Fruit fly (Drosophila melanogaster) whole organism, embryonic: ENCODE measurements around the gene waw.

ENCODE experiments used
- Abd-B ChIP-seq: fragments of 200-800 bp; sonication (Bioruptor generic); optimal IDR thresholded peaks from 2 replicates; lab custom pipeline; 2018; ENCODE audit warnings: missing biosample characterization, mild to moderate bottlenecking, missing genetic modification characterization, moderate library complexity
- Bdp1 ChIP-seq: fragments of 200-800 bp; sonication (Bioruptor generic); optimal IDR thresholded peaks from 3 replicates; lab custom pipeline; 2016; ENCODE audit warnings: missing biosample characterization, missing genetic modification characterization
- CG12744 ChIP-seq: fragments of 200-800 bp; sonication (Bioruptor generic); optimal IDR thresholded peaks from 2 replicates; lab custom pipeline; 2016; ENCODE audit warnings: missing biosample characterization, missing genetic modification characterization
- CG14667 ChIP-seq: fragments of 200-800 bp; sonication (Bioruptor generic); IDR thresholded peaks from 2 replicates; pipeline ENCODE4 v1.3.6; 2022; ENCODE audit warnings: missing biosample characterization, missing genetic modification characterization
- CG14860 ChIP-seq: fragments of 200-800 bp; sonication (Bioruptor generic); IDR thresholded peaks from 3 replicates; pipeline ENCODE4 v1.3.6; 2022; ENCODE audit warnings: missing biosample characterization, missing genetic modification characterization; ENCODE audit not compliant: partially characterized antibody
- CG17568 ChIP-seq: fragments of 200-800 bp; sonication (Bioruptor generic); optimal IDR thresholded peaks from 2 replicates; lab custom pipeline; 2018; ENCODE audit warnings: missing biosample characterization, mild to moderate bottlenecking, missing genetic modification characterization, moderate library complexity
- CG17802 ChIP-seq: fragments of 200-800 bp; sonication (Bioruptor generic); optimal IDR thresholded peaks from 2 replicates; lab custom pipeline; 2018; ENCODE audit warnings: missing biosample characterization, mild to moderate bottlenecking, missing genetic modification characterization, moderate library complexity
- CG32767 ChIP-seq: fragments of 200-800 bp; sonication (Bioruptor generic); IDR thresholded peaks from 2 replicates; pipeline ENCODE4 v1.3.6; 2022; ENCODE audit warnings: missing biosample characterization, missing genetic modification characterization
- CG3995 ChIP-seq: fragments of 200-800 bp; sonication (Bioruptor generic); optimal IDR thresholded peaks from 3 replicates; lab custom pipeline; 2016; ENCODE audit warnings: missing biosample characterization, missing genetic modification characterization
- CG43689 ChIP-seq: fragments of 200-800 bp; sonication (Bioruptor generic); IDR thresholded peaks from 2 replicates; pipeline ENCODE4 v1.3.6; 2022; ENCODE audit warnings: missing biosample characterization, missing genetic modification characterization
- CG6654 ChIP-seq: fragments of 200-800 bp; sonication (Bioruptor generic); optimal IDR thresholded peaks from 2 replicates; lab custom pipeline; 2017; ENCODE audit warnings: missing biosample characterization, mild to moderate bottlenecking, missing genetic modification characterization
- CG6791 ChIP-seq: fragments of 200-800 bp; sonication (Bioruptor generic); IDR thresholded peaks from 3 replicates; pipeline ENCODE4 v1.3.6; 2022; ENCODE audit warnings: missing biosample characterization, missing genetic modification characterization; ENCODE audit not compliant: partially characterized antibody
- CG7357 ChIP-seq: fragments of 200-800 bp; sonication (Bioruptor generic); IDR thresholded peaks from 3 replicates; pipeline ENCODE4 v1.3.6; 2022; ENCODE audit warnings: missing biosample characterization, missing genetic modification characterization
- CG8388 ChIP-seq: fragments of 200-800 bp; sonication (Bioruptor generic); optimal IDR thresholded peaks from 2 replicates; lab custom pipeline; 2019; ENCODE audit warnings: missing biosample characterization, mild to moderate bottlenecking, missing genetic modification characterization, moderate library complexity
- CG9437 ChIP-seq: fragments of 200-800 bp; sonication (Bioruptor generic); optimal IDR thresholded peaks from 2 replicates; lab custom pipeline; 2018; ENCODE audit warnings: missing biosample characterization, mild to moderate bottlenecking, missing genetic modification characterization
- CG9817 ChIP-seq: fragments of 200-800 bp; sonication (Bioruptor generic); optimal IDR thresholded peaks from 2 replicates; lab custom pipeline; 2018; ENCODE audit warnings: missing biosample characterization, mild to moderate bottlenecking, missing genetic modification characterization, moderate library complexity
- CG9932 ChIP-seq: fragments of 200-800 bp; sonication (Bioruptor generic); IDR thresholded peaks from 2 replicates; pipeline ENCODE4 v1.3.6; 2022; ENCODE audit warnings: missing biosample characterization, missing genetic modification characterization
- CTCF ChIP-seq: fragments of 200-800 bp; sonication (Bioruptor generic); optimal IDR thresholded peaks from 2 replicates; lab custom pipeline; 2017; ENCODE audit warnings: missing biosample characterization, mild to moderate bottlenecking, missing genetic modification characterization, moderate library complexity
- CkIIα-i1 ChIP-seq: fragments of 200-800 bp; sonication (Bioruptor generic); IDR thresholded peaks from 2 replicates; pipeline ENCODE4 v1.3.6; 2022; ENCODE audit warnings: missing biosample characterization, missing genetic modification characterization
- CoRest ChIP-seq: fragments of 200-800 bp; sonication (Bioruptor generic); optimal IDR thresholded peaks from 3 replicates; lab custom pipeline; 2018; ENCODE audit warnings: missing biosample characterization, mild to moderate bottlenecking, missing genetic modification characterization, moderate library complexity
- Dip3 ChIP-seq: fragments of 200-800 bp; sonication (Bioruptor generic); optimal IDR thresholded peaks from 3 replicates; lab custom pipeline; 2016; ENCODE audit warnings: missing biosample characterization, missing genetic modification characterization
- Hand ChIP-seq: fragments of 200-800 bp; sonication (Bioruptor generic); optimal IDR thresholded peaks from 2 replicates; lab custom pipeline; 2017; ENCODE audit warnings: mild to moderate bottlenecking, missing biosample characterization, missing genetic modification reagents, missing genetic modification characterization
- Hr3 ChIP-seq: fragments of 200-800 bp; sonication (Bioruptor generic); optimal IDR thresholded peaks from 3 replicates; lab custom pipeline; 2016; ENCODE audit warnings: missing biosample characterization, missing genetic modification characterization
- Hr78 ChIP-seq, 2 experiments: fragments of 200-800 bp in 1 of 2; fragments of >200 bp in 1 of 2; sonication (Bioruptor generic) in 1 of 2; optimal IDR thresholded peaks; 2 replicates each; lab custom pipeline; 2017 to 2019; ENCODE audit warnings: missing biosample characterization in 2 of 2, missing genetic modification characterization in 2 of 2, mild to moderate bottlenecking in 1 of 2, moderate library complexity in 1 of 2
- MBD-R2 ChIP-seq: fragments of 200-800 bp; sonication (Bioruptor generic); IDR thresholded peaks from 2 replicates; pipeline ENCODE4 v1.3.6; 2022; ENCODE audit warnings: missing biosample characterization, missing genetic modification characterization
- Myb ChIP-seq: fragments of 200-800 bp; sonication (Bioruptor generic); optimal IDR thresholded peaks from 2 replicates; lab custom pipeline; 2016; ENCODE audit warnings: missing biosample characterization, missing genetic modification characterization
- NK7.1 ChIP-seq: fragments of 200-800 bp; sonication (Bioruptor generic); optimal IDR thresholded peaks from 3 replicates; lab custom pipeline; 2016; ENCODE audit warnings: missing biosample characterization, missing genetic modification characterization
- NfI ChIP-seq: fragments of 200-800 bp; sonication (Bioruptor generic); optimal IDR thresholded peaks from 3 replicates; lab custom pipeline; 2018; ENCODE audit warnings: missing biosample characterization, mild to moderate bottlenecking, missing genetic modification characterization, moderate library complexity
- Opbp ChIP-seq: fragments of 200-800 bp; sonication (Bioruptor generic); IDR thresholded peaks from 3 replicates; pipeline ENCODE4 v1.3.6; 2022; ENCODE audit warnings: missing biosample characterization, missing genetic modification characterization; ENCODE audit not compliant: partially characterized antibody
- Rx ChIP-seq: fragments of 200-800 bp; sonication (Bioruptor generic); IDR thresholded peaks from 2 replicates; pipeline ENCODE4 v1.3.6; 2022; ENCODE audit warnings: missing biosample characterization, missing genetic modification characterization
- Sry-δ ChIP-seq: fragments of 200-800 bp; sonication (Bioruptor generic); optimal IDR thresholded peaks from 2 replicates; lab custom pipeline; 2016; ENCODE audit warnings: missing biosample characterization, missing genetic modification characterization
- Vsx1 ChIP-seq: fragments of 200-800 bp; sonication (Bioruptor generic); optimal IDR thresholded peaks from 2 replicates; lab custom pipeline; 2017; ENCODE audit warnings: missing biosample characterization, mild to moderate bottlenecking, missing genetic modification characterization, missing genetic modification reagents
- ac ChIP-seq: fragments of 200-800 bp; sonication (Bioruptor generic); optimal IDR thresholded peaks from 3 replicates; lab custom pipeline; 2017; ENCODE audit warnings: missing biosample characterization, mild to moderate bottlenecking, missing genetic modification characterization
- bcd ChIP-seq: fragments of 200-800 bp; sonication (Bioruptor generic); optimal IDR thresholded peaks from 2 replicates; lab custom pipeline; 2017; ENCODE audit warnings: missing biosample characterization, mild to moderate bottlenecking, missing genetic modification characterization
- dmrt11E ChIP-seq: fragments of 200-800 bp; sonication (Bioruptor generic); optimal IDR thresholded peaks from 3 replicates; lab custom pipeline; 2018; ENCODE audit warnings: missing biosample characterization, mild to moderate bottlenecking, missing genetic modification characterization, moderate library complexity
- dpn ChIP-seq, 2 experiments: fragments of 200-800 bp; sonication (Bioruptor generic); optimal IDR thresholded peaks; 3 replicates each; lab custom pipeline; 2016; ENCODE audit warnings: missing biosample characterization in 2 of 2, missing genetic modification characterization in 2 of 2
- ems ChIP-seq: fragments of 200-800 bp; sonication (Bioruptor generic); optimal IDR thresholded peaks from 3 replicates; lab custom pipeline; 2016; ENCODE audit warnings: missing biosample characterization, missing genetic modification characterization
- esg ChIP-seq: fragments of 200-800 bp; sonication (Bioruptor generic); conservative IDR thresholded peaks from 2 replicates; pipeline ENCODE4 v1.3.6; 2022; ENCODE audit warnings: missing biosample characterization, missing genetic modification characterization
- ewg ChIP-seq: fragments of 200-800 bp; sonication (Bioruptor generic); optimal IDR thresholded peaks from 3 replicates; lab custom pipeline; 2017; ENCODE audit warnings: mild to moderate bottlenecking, missing biosample characterization, missing genetic modification reagents, missing genetic modification characterization
- ftz-f1 ChIP-seq: fragments of 200-800 bp; sonication (Bioruptor generic); optimal IDR thresholded peaks from 2 replicates; lab custom pipeline; 2016; ENCODE audit warnings: missing biosample characterization, missing genetic modification characterization
- grn ChIP-seq: fragments of 200-800 bp; sonication (Bioruptor generic); optimal IDR thresholded peaks from 3 replicates; lab custom pipeline; 2017; ENCODE audit warnings: missing biosample characterization, missing genetic modification characterization
- luna ChIP-seq: fragments of 200-800 bp; sonication (Bioruptor generic); optimal IDR thresholded peaks from 2 replicates; lab custom pipeline; 2016; ENCODE audit warnings: missing biosample characterization, missing genetic modification characterization
- mam ChIP-seq: fragments of 200-800 bp; sonication (Bioruptor generic); optimal IDR thresholded peaks from 3 replicates; lab custom pipeline; 2016; ENCODE audit warnings: missing biosample characterization, missing genetic modification characterization
- mirr ChIP-seq: fragments of 200-800 bp; sonication (Bioruptor generic); optimal IDR thresholded peaks from 3 replicates; lab custom pipeline; 2018; ENCODE audit warnings: missing biosample characterization, mild to moderate bottlenecking, missing genetic modification characterization
- pnt ChIP-seq: fragments of 200-800 bp; sonication (Bioruptor generic); optimal IDR thresholded peaks from 3 replicates; lab custom pipeline; 2016; ENCODE audit warnings: missing biosample characterization, missing genetic modification characterization
- psq ChIP-seq: fragments of 200-800 bp; sonication (Bioruptor generic); optimal IDR thresholded peaks from 2 replicates; lab custom pipeline; 2017; ENCODE audit warnings: missing biosample characterization, missing genetic modification characterization
- repo ChIP-seq: fragments of 200-800 bp; sonication (Bioruptor generic); optimal IDR thresholded peaks from 2 replicates; lab custom pipeline; 2016; ENCODE audit warnings: missing biosample characterization, missing genetic modification characterization
- sim ChIP-seq: fragments of 200-800 bp; sonication (Bioruptor generic); IDR thresholded peaks from 2 replicates; pipeline ENCODE4 v1.3.6; 2022; ENCODE audit warnings: missing biosample characterization, missing genetic modification characterization
- stwl ChIP-seq: fragments of 200-800 bp; sonication (Bioruptor generic); optimal IDR thresholded peaks from 3 replicates; lab custom pipeline; 2018; ENCODE audit warnings: missing biosample characterization, mild to moderate bottlenecking, missing genetic modification characterization, moderate library complexity
- tap ChIP-seq: fragments of 200-800 bp; optimal IDR thresholded peaks from 3 replicates; lab custom pipeline; 2019; ENCODE audit warnings: missing biosample characterization, mild to moderate bottlenecking, missing genetic modification characterization, moderate library complexity
- tio ChIP-seq: fragments of 200-800 bp; sonication (Bioruptor generic); optimal IDR thresholded peaks from 2 replicates; lab custom pipeline; 2017; ENCODE audit warnings: missing biosample characterization, missing genetic modification characterization, inconsistent platforms

The waw gene

dm6 chrX:21339476-21339931 lies 23.3 kb upstream of the waw start, which contains the start of the genes tty and fliI (continued):
- TF ChIP-seq ac (no peak), NfI (GFP tag; lab: Kevin White, UChicago) (peak; percentile 82), CG14860 (GFP tag; lab: Robert Waterston, UW) (no peak), sim (GFP tag; lab: Robert Waterston, UW) (peak; percentile 59; the same call in 1 of the 2 replicates), CG3995 (GFP tag; lab: Kevin White, UChicago) (peak; percentile 93), Dip3 (GFP tag; lab: Kevin White, UChicago) (peak; percentile 86), Hand (peak; percentile 30), stwl (tag; lab: Kevin White, UChicago) (peak; percentile 74), CG12744 (GFP tag; lab: Kevin White, UChicago) (peak; percentile 42), bcd (peak; percentile 83), esg (GFP tag; lab: Robert Waterston, UW) (peak; percentile 86), luna (GFP tag; lab: Kevin White, UChicago) (peak; percentile 48), dmrt11E (tag; lab: Kevin White, UChicago) (peak; percentile 65), CG6654 (GFP tag; lab: Kevin White, UChicago) (peak; percentile 36), CG14667 (GFP tag; lab: Robert Waterston, UW) (peak; percentile 87), CG17802 (peak; percentile 48), Bdp1 (GFP tag; lab: Kevin White, UChicago) (peak; percentile 79), CG7357 (GFP tag; lab: Robert Waterston, UW) (peak; percentile 75), psq (GFP tag; lab: Kevin White, UChicago) (no peak), CkIIα-i1 (GFP tag; lab: Robert Waterston, UW) (0 out of 2 replicates have a peak, but pooled peaks have one; percentile 25), CTCF (GFP tag; lab: Kevin White, UChicago) (peak; percentile 35), CG9437 (GFP tag; lab: Kevin White, UChicago) (peak; percentile 58), ems (peak; percentile 80), CG17568 (GFP tag; lab: Kevin White, UChicago) (no peak), pnt (peak; percentile 82), mam (peak; percentile 92), tap (tag; lab: Kevin White, UChicago) (peak; percentile 60), MBD-R2 (peak; percentile 89), CG9932 (GFP tag; lab: Robert Waterston, UW) (peak; percentile 91), CG9817 (tag; lab: Kevin White, UChicago) (peak; percentile 72), grn (no peak), Abd-B (peak; percentile 89), Myb (peak; percentile 89), NK7.1 (GFP tag; lab: Kevin White, UChicago) (peak; percentile 42), tio (GFP tag; lab: Kevin White, UChicago) (no peak), CG8388 (GFP tag; lab: Kevin White, UChicago) (peak; percentile 69), Hr3 (GFP tag; lab: Kevin White, UChicago) (peak; percentile 77), Rx (GFP tag; lab: Robert Waterston, UW) (peak; percentile 90), Opbp (GFP tag; lab: Robert Waterston, UW) (peak; percentile 65), mirr (GFP tag; lab: Kevin White, UChicago) (peak; percentile 25), dpn (GFP tag; optimal IDR thresholded peaks at IDR 0.05; lab: Kevin White, UChicago) (peak; percentile 83 to 85), ftz-f1 (GFP tag; lab: Kevin White, UChicago) (peak; percentile 68), Vsx1 (GFP tag; lab: Kevin White, UChicago) (peak; percentile 74), ewg (GFP tag; lab: Kevin White, UChicago) (peak; percentile 71), Sry-δ (GFP tag; lab: Kevin White, UChicago) (peak; percentile 61), CG6791 (0 out of 3 replicates have a peak, but pooled peaks have one; percentile 41), Hr78 (GFP tag; optimal IDR thresholded peaks at IDR 0.05; lab: Kevin White, UChicago) (no peak), CoRest (tag; lab: Kevin White, UChicago) (peak; percentile 80), repo (peak; percentile 74), CG43689 (GFP tag; lab: Robert Waterston, UW) (peak; percentile 53), CG32767 (GFP tag; lab: Robert Waterston, UW) (peak; percentile 74)
